Fruit fly (Drosophila melanogaster): ENCODE results near the gene mael.
A peak's percentile ranks its signal among the peaks of the same experiment; 100 is the strongest.

mael gene

DNA sequence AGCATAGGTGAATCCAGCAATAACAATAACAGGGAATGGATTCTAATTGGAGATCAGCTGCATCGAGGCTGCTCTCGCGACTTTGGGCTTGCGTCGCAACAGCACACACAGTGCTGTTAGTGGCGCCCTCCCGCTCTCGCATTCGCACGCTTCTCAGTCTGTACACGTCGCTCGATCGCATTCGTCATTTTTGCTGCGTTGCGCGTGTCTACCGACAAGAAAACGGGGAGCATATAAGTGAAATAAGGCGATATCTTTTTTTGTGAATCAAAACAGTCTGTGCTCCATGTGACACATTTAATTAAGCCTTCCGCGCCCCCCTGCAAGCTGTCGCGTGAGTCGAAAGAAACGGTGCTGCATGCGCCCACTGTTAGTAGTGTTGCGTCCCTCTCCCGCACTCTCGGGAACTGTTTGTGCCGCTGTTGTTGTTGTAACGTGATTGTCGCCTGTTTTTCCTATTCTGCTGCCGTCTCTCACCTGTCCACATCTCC, 52.4 kb downstream of the mael start (continued):
- peak; percentile 51 for TF ChIP-seq sens (GFP tag)
- TF ChIP-seq CG17912 (GFP tag; optimal IDR thresholded peaks at IDR 0.05), result no peak
- TF ChIP-seq stwl (tag; optimal IDR thresholded peaks at IDR 0.05), result peak; percentile 50
- TF ChIP-seq Camta (GFP tag; optimal IDR thresholded peaks at IDR 0.05), result no peak
- no peak for TF ChIP-seq cato (GFP tag; optimal IDR thresholded peaks at IDR 0.05; ENCODE audit: borderline replicate concordance)
- no peak for TF ChIP-seq sna (GFP tag; IDR thresholded peaks at IDR 0.05; ENCODE audit: partially characterized antibody)
- TF ChIP-seq Bteb2 (GFP tag; optimal IDR thresholded peaks at IDR 0.05), result no peak
- no peak for TF ChIP-seq odd (GFP tag; optimal IDR thresholded peaks at IDR 0.05)
- no peak for TF ChIP-seq jigr1 (GFP tag; IDR thresholded peaks at IDR 0.05)
- TF ChIP-seq pzg (GFP tag; optimal IDR thresholded peaks at IDR 0.05), result peak; percentile 12
- TF ChIP-seq CG4730 (GFP tag; IDR thresholded peaks at IDR 0.05), result no peak
- no peak for TF ChIP-seq repo (GFP tag; optimal IDR thresholded peaks at IDR 0.05)
- TF ChIP-seq CG3065 (GFP tag; optimal IDR thresholded peaks at IDR 0.05), result no peak
- no peak for TF ChIP-seq wdn (GFP tag; IDR thresholded peaks at IDR 0.05)
- TF ChIP-seq pan (optimal IDR thresholded peaks at IDR 0.05), result no peak
- TF ChIP-seq pan (GFP tag; optimal IDR thresholded peaks at IDR 0.05 in 1 of 2, IDR thresholded peaks at IDR 0.05 in 1 of 2), result no peak
- no peak for TF ChIP-seq tna (GFP tag; IDR thresholded peaks at IDR 0.05; ENCODE audit: partially characterized antibody)
- no peak for TF ChIP-seq HHEX (GFP tag; optimal IDR thresholded peaks at IDR 0.05)
- peak; percentile 29 for TF ChIP-seq Elba2 (GFP tag; optimal IDR thresholded peaks at IDR 0.05)
- no peak for TF ChIP-seq fd102C (GFP tag; optimal IDR thresholded peaks at IDR 0.05)
- TF ChIP-seq nom (GFP tag; optimal IDR thresholded peaks at IDR 0.05), result peak; percentile 44
- TF ChIP-seq CG11398 (GFP tag; optimal IDR thresholded peaks at IDR 0.05), result no peak
- TF ChIP-seq z (GFP tag; IDR thresholded peaks at IDR 0.05), result no peak
- TF ChIP-seq slp2 (GFP tag; optimal IDR thresholded peaks at IDR 0.05), result no peak
- TF ChIP-seq CG13624 (GFP tag; optimal IDR thresholded peaks at IDR 0.05), result no peak
- TF ChIP-seq chinmo (GFP tag; IDR thresholded peaks at IDR 0.05; ENCODE audit: partially characterized antibody), result peak; percentile 92; the same call in 3 of the 4 replicates
- TF ChIP-seq Stat92E (GFP tag; optimal IDR thresholded peaks at IDR 0.05), result no peak
- TF ChIP-seq ATbp (GFP tag; optimal IDR thresholded peaks at IDR 0.05), result no peak
- no peak for TF ChIP-seq Mrtf (GFP tag; IDR thresholded peaks at IDR 0.05)
- TF ChIP-seq CG30431 (GFP tag; optimal IDR thresholded peaks at IDR 0.05), result no peak
- TF ChIP-seq Meics (GFP tag; optimal IDR thresholded peaks at IDR 0.05), result no peak
- TF ChIP-seq Fer3 (tag; optimal IDR thresholded peaks at IDR 0.05), result no peak
- no peak for TF ChIP-seq CG9817 (tag; optimal IDR thresholded peaks at IDR 0.05)
- no peak for TF ChIP-seq CG12942 (GFP tag; optimal IDR thresholded peaks at IDR 0.05)
- TF ChIP-seq gem (tag; optimal IDR thresholded peaks at IDR 0.05), result no peak
- no peak for TF ChIP-seq CG10431 (GFP tag; optimal IDR thresholded peaks at IDR 0.05)
- TF ChIP-seq CG4404 (GFP tag; IDR thresholded peaks at IDR 0.05), result no peak
- no peak for TF ChIP-seq aop (GFP tag; IDR thresholded peaks at IDR 0.05)
- TF ChIP-seq otp (GFP tag; IDR thresholded peaks at IDR 0.05), result no peak
- TF ChIP-seq D (optimal IDR thresholded peaks at IDR 0.05), result peak; percentile 15
- no peak for TF ChIP-seq D (GFP tag; optimal IDR thresholded peaks at IDR 0.05)
- no peak for TF ChIP-seq CG9609 (GFP tag; optimal IDR thresholded peaks at IDR 0.05)
- no peak for TF ChIP-seq tll (GFP tag; optimal IDR thresholded peaks at IDR 0.05)
- TF ChIP-seq bbx (GFP tag; IDR thresholded peaks at IDR 0.05; ENCODE audit: partially characterized antibody), result 0 out of 2 replicates have a peak, but pooled peaks have one; percentile 43
- no peak for TF ChIP-seq peb (GFP tag; IDR thresholded peaks at IDR 0.05)
- no peak for TF ChIP-seq CG31224 (GFP tag; IDR thresholded peaks at IDR 0.05)
- TF ChIP-seq NFAT (GFP tag; IDR thresholded peaks at IDR 0.05), result no peak
- no peak for TF ChIP-seq pfk (GFP tag; optimal IDR thresholded peaks at IDR 0.05)
- no peak for TF ChIP-seq B-H2 (GFP tag; optimal IDR thresholded peaks at IDR 0.05)
- TF ChIP-seq dmrt99B (tag; optimal IDR thresholded peaks at IDR 0.05), result no peak
- TF ChIP-seq CG10979 (tag; optimal IDR thresholded peaks at IDR 0.05), result no peak

Data from whole organism, embryonic.